Fruit fly (Drosophila melanogaster): ENCODE results near the gene Tdg.

- TF ChIP-seq pan (optimal IDR thresholded peaks at IDR 0.05) (no peak), CG8478 (optimal IDR thresholded peaks at IDR 0.05) (no peak), usp (GFP tag; optimal IDR thresholded peaks at IDR 0.05) (no peak), psq (optimal IDR thresholded peaks at IDR 0.05) (no peak), Dll (optimal IDR thresholded peaks at IDR 0.05) (no peak)
Measured at dm6 chr4:498324-498850, 59.3 kb downstream of the Tdg start.
